Worm (Caenorhabditis elegans): ENCODE measurements around the gene pals-17.

Gene pals-17

DNA sequence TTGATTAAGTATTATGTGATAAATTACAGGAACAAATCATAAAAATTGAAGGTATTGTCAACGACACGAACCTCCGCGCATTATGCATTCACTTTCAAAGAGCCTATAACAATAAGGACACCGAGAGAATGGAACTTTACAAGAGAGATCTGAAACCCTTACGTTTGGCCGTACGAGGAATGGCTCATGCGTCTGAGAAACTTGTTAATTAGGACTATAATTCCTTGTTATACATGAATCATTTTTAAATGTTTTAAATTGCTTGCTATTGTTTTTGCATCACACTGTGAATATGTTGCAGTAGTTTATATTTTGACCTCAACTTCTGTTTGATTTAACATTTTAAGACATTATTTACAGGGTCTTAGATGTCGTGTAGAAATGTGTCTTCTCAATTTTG lies 11.5 kb upstream of the pals-17 start, which contains the start of gene pals-18:
pals-18 (plus strand) TSS at position 301 of the 400 bp plus-strand sequence.
- no peak for TF ChIP-seq unc-39 (tag; optimal IDR thresholded peaks at IDR 0.05)
- no peak for TF ChIP-seq nhr-129 (tag; optimal IDR thresholded peaks at IDR 0.05)
- TF ChIP-seq snpc-4 (tag; optimal IDR thresholded peaks at IDR 0.05), result no peak
- TF ChIP-seq skn-1 (tag; optimal IDR thresholded peaks at IDR 0.05), result no peak
- TF ChIP-seq mdl-1 (tag; optimal IDR thresholded peaks at IDR 0.05), result no peak
- TF ChIP-seq nhr-25 (tag; optimal IDR thresholded peaks at IDR 0.05), result no peak
- no peak for TF ChIP-seq aly-2 (tag; optimal IDR thresholded peaks at IDR 0.05)
- TF ChIP-seq ztf-11 (tag; optimal IDR thresholded peaks at IDR 0.05), result no peak
- TF ChIP-seq nhr-21 (tag; optimal IDR thresholded peaks at IDR 0.05), result no peak
- TF ChIP-seq ztf-1 (GFP tag; conservative IDR thresholded peaks at IDR 0.05), result no peak
- TF ChIP-seq alr-1 (tag; optimal IDR thresholded peaks at IDR 0.05), result no peak

DNA sequence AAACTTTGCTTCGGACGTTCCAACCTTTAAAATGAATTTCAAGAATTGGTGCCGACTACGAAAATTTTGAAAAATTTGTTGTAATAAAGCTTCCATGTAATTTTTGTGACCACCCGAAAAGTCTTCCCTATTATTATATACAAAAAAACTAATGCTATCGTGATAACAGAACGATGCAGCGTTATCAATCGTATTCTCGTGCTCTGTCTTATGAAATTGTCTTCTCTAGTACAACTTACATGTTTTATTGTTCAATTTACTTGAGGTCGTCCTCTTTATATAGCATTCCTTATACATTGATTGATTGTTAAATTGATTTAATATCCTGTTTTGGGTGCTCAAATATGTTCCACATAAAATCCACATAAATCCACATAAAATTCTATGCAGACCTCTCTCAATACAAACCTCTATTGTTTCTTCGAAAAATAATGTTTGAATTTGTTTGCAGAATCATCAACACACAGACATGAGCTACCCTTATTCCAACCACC lies 9.9 kb upstream of the pals-17 start, which contains the start of gene pals-19:
pals-19 (plus strand) TSS at position 444 of the 494 bp plus-strand sequence.
- TF ChIP-seq elt-3 (tag; optimal IDR thresholded peaks at IDR 0.05), result no peak
- TF ChIP-seq fos-1 (tag; optimal IDR thresholded peaks at IDR 0.05), result peak; percentile 82
- TF ChIP-seq snpc-4 (tag; optimal IDR thresholded peaks at IDR 0.05), result no peak

DNA sequence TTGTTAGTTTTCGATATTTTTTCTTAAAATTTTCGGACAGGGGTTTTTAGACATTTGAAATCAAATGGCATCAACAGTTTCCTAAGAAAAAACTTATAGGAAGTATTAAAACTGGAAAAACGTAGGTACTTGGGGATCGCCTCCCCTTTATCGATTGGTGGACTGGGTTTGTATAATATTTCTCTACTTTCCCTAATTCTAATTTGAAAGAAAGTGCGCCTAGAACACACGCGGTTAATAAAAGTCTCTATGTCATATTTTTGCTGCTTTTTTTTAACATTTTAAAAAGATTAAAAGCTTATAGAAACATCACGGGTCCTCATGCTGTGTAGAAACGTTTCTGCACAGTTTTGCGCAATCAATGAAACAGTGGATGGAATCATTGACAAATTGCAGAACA lies 8.0 kb upstream of the pals-17 start, which contains the start of gene pals-16:
pals-16 (plus strand) TSS at position 301 of the 400 bp plus-strand sequence.
- TF ChIP-seq ceh-82 (tag; optimal IDR thresholded peaks at IDR 0.05) (no peak), fos-1 (tag; optimal IDR thresholded peaks at IDR 0.05) (no peak), zag-1 (tag; optimal IDR thresholded peaks at IDR 0.05) (no peak), F13H6.1 (tag; optimal IDR thresholded peaks at IDR 0.05) (no peak), sma-9 (GFP tag; optimal IDR thresholded peaks at IDR 0.05) (no peak), sma-9 (tag; optimal IDR thresholded peaks at IDR 0.05) (no peak), unc-62 (GFP tag; optimal IDR thresholded peaks at IDR 0.05) (no peak), nhr-25 (tag; optimal IDR thresholded peaks at IDR 0.05) (no peak)

- TF ChIP-seq skn-1 (tag; optimal IDR thresholded peaks at IDR 0.05) (no peak), sma-9 (GFP tag; optimal IDR thresholded peaks at IDR 0.05) (peak; percentile 45), sma-9 (tag; optimal IDR thresholded peaks at IDR 0.05) (no peak), fos-1 (tag; optimal IDR thresholded peaks at IDR 0.05) (peak; percentile 91), ceh-82 (tag; optimal IDR thresholded peaks at IDR 0.05) (no peak), ZK546.5 (tag; optimal IDR thresholded peaks at IDR 0.05) (no peak)
Measured at ce11 chrIII:1398183-1398582, 6.5 kb upstream of the pals-17 start.

DNA sequence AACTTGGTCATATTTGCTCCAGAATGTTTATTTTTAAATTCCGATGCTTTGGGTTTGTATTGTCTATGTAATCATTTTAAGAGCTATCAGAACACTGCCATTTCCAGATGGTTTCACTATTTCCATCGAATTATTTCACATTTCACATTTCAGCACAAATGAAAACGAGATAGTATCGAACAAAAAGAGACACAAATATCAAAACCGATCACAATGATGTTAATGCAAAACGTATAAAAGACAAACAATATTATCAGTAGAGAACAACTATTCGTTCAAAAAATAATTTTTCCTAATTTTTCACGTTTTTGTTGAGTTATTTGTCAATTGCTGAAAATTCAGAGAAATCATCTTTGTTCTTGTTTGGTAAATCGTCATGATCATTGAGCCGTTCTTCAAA lies 3.7 kb upstream of the pals-17 start:
- TF ChIP-seq ZK546.5 (tag; optimal IDR thresholded peaks at IDR 0.05) (no peak), fos-1 (tag; optimal IDR thresholded peaks at IDR 0.05) (peak; percentile 49)

- TF ChIP-seq sma-3 (GFP tag; optimal IDR thresholded peaks at IDR 0.05) (peak; percentile 26), nhr-12 (tag; optimal IDR thresholded peaks at IDR 0.05) (no peak), gmeb-1 (tag; optimal IDR thresholded peaks at IDR 0.05) (peak; percentile 21), alr-1 (tag; optimal IDR thresholded peaks at IDR 0.05) (no peak), fos-1 (tag; optimal IDR thresholded peaks at IDR 0.05) (peak; percentile 84), sma-9 (GFP tag; optimal IDR thresholded peaks at IDR 0.05) (peak; percentile 2), sma-9 (tag; optimal IDR thresholded peaks at IDR 0.05) (no peak), F13H6.1 (tag; optimal IDR thresholded peaks at IDR 0.05) (peak; percentile 6), crh-2 (tag; optimal IDR thresholded peaks at IDR 0.05) (peak; percentile 44), skn-1 (tag; optimal IDR thresholded peaks at IDR 0.05) (no peak)
Measured at ce11 chrIII:1392763-1393162, 1.1 kb upstream of the pals-17 start.

DNA sequence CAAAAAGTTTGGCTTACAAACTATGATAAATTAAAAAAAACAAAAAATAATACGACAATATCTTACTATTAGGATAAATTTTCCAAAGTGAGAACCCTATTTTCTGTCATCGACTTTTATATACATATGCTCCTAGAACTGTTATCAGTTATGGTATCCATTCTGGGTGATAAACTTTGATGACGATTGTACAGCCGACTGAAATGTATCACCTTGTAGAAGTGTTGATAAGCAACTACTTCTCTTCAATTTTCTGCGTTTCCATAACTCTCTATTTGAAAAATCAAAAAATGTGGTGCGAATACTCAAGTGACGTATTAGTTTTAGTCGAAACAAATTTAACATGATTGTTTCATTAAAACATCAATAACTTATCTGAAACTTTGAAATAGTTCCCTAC lies 1.7 kb downstream of the pals-17 start:
- peak; percentile 37 for TF ChIP-seq sma-9 (GFP tag; optimal IDR thresholded peaks at IDR 0.05)
- TF ChIP-seq sma-9 (tag; optimal IDR thresholded peaks at IDR 0.05), result no peak
- TF ChIP-seq crh-2 (tag; optimal IDR thresholded peaks at IDR 0.05), result peak; percentile 10
- TF ChIP-seq C34F6.9 (tag; optimal IDR thresholded peaks at IDR 0.05), result no peak
- TF ChIP-seq fos-1 (tag; optimal IDR thresholded peaks at IDR 0.05), result peak; percentile 98

ce11 chrIII:1388274-1389058 lies 3.2 kb downstream of the pals-17 start, which contains the start of gene pals-20:
Gene pals-20, minus strand, starts transcription at chrIII:1388324.
- no peak for TF ChIP-seq ztf-11 (tag; optimal IDR thresholded peaks at IDR 0.05)
- peak; percentile 67 for TF ChIP-seq fos-1 (tag; optimal IDR thresholded peaks at IDR 0.05)

All from whole organism, L2 larva.